Worm (Caenorhabditis elegans): Measurements from ENCODE around the gene elt-3.

The elt-3 gene

ce11 chrX:13973769-13974168 lies 39.1 kb downstream of the elt-3 start (continued):
- no peak for TF ChIP-seq elt-3 (tag; optimal IDR thresholded peaks at IDR 0.05)
- no peak for TF ChIP-seq blmp-1 (tag; optimal IDR thresholded peaks at IDR 0.05)
- TF ChIP-seq nhr-19 (GFP tag; conservative IDR thresholded peaks at IDR 0.05) = peak; percentile 83
- peak; percentile 61 for TF ChIP-seq mep-1 (tag; optimal IDR thresholded peaks at IDR 0.05)

DNA sequence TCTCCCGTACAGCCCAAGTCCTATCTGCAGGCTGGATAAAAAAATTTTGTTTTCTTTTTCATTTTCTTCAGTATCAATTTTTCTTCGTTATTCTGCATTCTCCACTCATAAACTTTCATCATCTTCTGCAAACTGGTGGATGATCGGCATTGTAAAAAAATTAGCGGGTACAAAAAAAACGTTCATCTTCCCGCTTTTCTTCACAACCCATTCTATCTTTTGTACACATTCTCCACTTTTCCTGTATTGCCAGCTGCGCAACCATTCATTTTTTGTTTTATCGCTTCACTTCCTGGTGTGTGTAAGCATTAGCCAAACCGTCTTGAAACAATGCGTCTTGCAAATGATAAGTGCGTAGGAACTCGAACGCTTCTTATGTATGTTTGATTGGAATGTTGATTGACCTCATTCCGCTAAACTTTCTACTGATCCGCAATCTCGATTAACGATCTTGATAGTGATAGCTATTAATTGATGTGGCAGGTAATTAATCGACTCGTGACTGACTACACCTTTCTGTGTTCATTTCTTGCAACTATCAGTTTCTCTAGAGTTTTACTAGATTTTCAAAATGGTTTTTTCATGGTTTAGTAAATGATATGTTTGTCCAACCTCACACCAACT lies 39.9 kb downstream of the elt-3 start:
- TF ChIP-seq zip-4 (GFP tag; optimal IDR thresholded peaks at IDR 0.05) = no peak
- no peak for TF ChIP-seq alr-1 (tag; optimal IDR thresholded peaks at IDR 0.05; ENCODE audit: borderline replicate concordance)
- TF ChIP-seq Y116A8C.19 (tag; optimal IDR thresholded peaks at IDR 0.05; ENCODE audit: borderline replicate concordance) = no peak
- peak; percentile 44 for TF ChIP-seq mep-1 (tag; optimal IDR thresholded peaks at IDR 0.05)
- TF ChIP-seq rnt-1 (tag; optimal IDR thresholded peaks at IDR 0.05) = peak; percentile 49
- TF ChIP-seq sup-37 (GFP tag; optimal IDR thresholded peaks at IDR 0.05) = no peak
- TF ChIP-seq aly-2 (tag; optimal IDR thresholded peaks at IDR 0.05) = no peak
- no peak for TF ChIP-seq C34B4.2 (tag; optimal IDR thresholded peaks at IDR 0.05)
- TF ChIP-seq tbx-2 (tag; optimal IDR thresholded peaks at IDR 0.05) = no peak
- no peak for TF ChIP-seq lir-3 (tag; optimal IDR thresholded peaks at IDR 0.05; ENCODE audit: poor library complexity)
- TF ChIP-seq dsc-1 (tag; optimal IDR thresholded peaks at IDR 0.05) = no peak
- TF ChIP-seq dpl-1 (GFP tag; optimal IDR thresholded peaks at IDR 0.05) = no peak
- peak; percentile 90 for TF ChIP-seq nhr-85 (tag)
- TF ChIP-seq fkh-8 (tag; optimal IDR thresholded peaks at IDR 0.05) = no peak
- TF ChIP-seq lin-35 (GFP tag; optimal IDR thresholded peaks at IDR 0.05) = peak in 1 of 2 experiments; percentile 22
- no peak for TF ChIP-seq egl-13 (tag; optimal IDR thresholded peaks at IDR 0.05)
- no peak for TF ChIP-seq fkh-10 (GFP tag; optimal IDR thresholded peaks at IDR 0.05)
- TF ChIP-seq unc-86 (tag; optimal IDR thresholded peaks at IDR 0.05) = no peak
- no peak for TF ChIP-seq hlh-4 (tag; optimal IDR thresholded peaks at IDR 0.05)
- TF ChIP-seq lsy-2 (tag; optimal IDR thresholded peaks at IDR 0.05) = peak; percentile 16 to 28
- peak; percentile 19 for TF ChIP-seq nhr-90 (tag; optimal IDR thresholded peaks at IDR 0.05; ENCODE audit: poor library complexity)
- TF ChIP-seq nhr-76 (tag; optimal IDR thresholded peaks at IDR 0.05) = no peak
- peak; percentile 1 for TF ChIP-seq unc-130 (tag; optimal IDR thresholded peaks at IDR 0.05)
- TF ChIP-seq mab-9 (GFP tag; IDR thresholded peaks at IDR 0.05) = no peak
- TF ChIP-seq lin-14 (GFP tag; optimal IDR thresholded peaks at IDR 0.05) = peak; percentile 58
- no peak for TF ChIP-seq sptf-1 (tag; optimal IDR thresholded peaks at IDR 0.05)
- no peak for TF ChIP-seq mef-2 (tag; optimal IDR thresholded peaks at IDR 0.05)
- no peak for TF ChIP-seq unc-98 (GFP tag; IDR thresholded peaks at IDR 0.05)
- no peak for TF ChIP-seq ceh-88 (GFP tag; IDR thresholded peaks at IDR 0.05)
- TF ChIP-seq zag-1 (tag; optimal IDR thresholded peaks at IDR 0.05) = no peak
- no peak for TF ChIP-seq pqm-1 (tag; optimal IDR thresholded peaks at IDR 0.05)
- no peak for TF ChIP-seq nhr-84 (tag; optimal IDR thresholded peaks at IDR 0.05)
- TF ChIP-seq skn-1 (tag; optimal IDR thresholded peaks at IDR 0.05) = no peak
- no peak for TF ChIP-seq elt-2 (tag; optimal IDR thresholded peaks at IDR 0.05)
- TF ChIP-seq ets-5 (GFP tag; IDR thresholded peaks at IDR 0.05) = no peak
- TF ChIP-seq pax-3 (tag; optimal IDR thresholded peaks at IDR 0.05) = no peak
- TF ChIP-seq efl-1 (optimal IDR thresholded peaks at IDR 0.05) = no peak
- no peak for TF ChIP-seq efl-1 (GFP tag; optimal IDR thresholded peaks at IDR 0.05 in 1 of 2)
- no peak for TF ChIP-seq aha-1 (tag; optimal IDR thresholded peaks at IDR 0.05)
- no peak for TF ChIP-seq pag-3 (tag; optimal IDR thresholded peaks at IDR 0.05; ENCODE audit: borderline replicate concordance, insufficient read depth)
- peak; percentile 16 for TF ChIP-seq lin-39 (tag; optimal IDR thresholded peaks at IDR 0.05)
- TF ChIP-seq nhr-20 (tag; optimal IDR thresholded peaks at IDR 0.05) = peak; percentile 65
- no peak for TF ChIP-seq xbp-1 (tag; optimal IDR thresholded peaks at IDR 0.05)
- TF ChIP-seq snpc-4 (tag; optimal IDR thresholded peaks at IDR 0.05) = no peak
- TF ChIP-seq isw-1 (GFP tag; IDR thresholded peaks at IDR 0.05) = no peak
- peak; percentile 37 for TF ChIP-seq snu-23 (GFP tag; optimal IDR thresholded peaks at IDR 0.05)
- TF ChIP-seq nhr-11 (tag; optimal IDR thresholded peaks at IDR 0.05) = no peak
- no peak for TF ChIP-seq unc-62 (GFP tag; optimal IDR thresholded peaks at IDR 0.05)

Measured in whole organism, L1 larva.